Worm (Caenorhabditis elegans): ENCODE measurements around the gene try-9.

The try-9 gene

ce11 chrII:4405358-4405757 lies 37.3 kb downstream of the try-9 start, which contains the start of gene ZK430.5 (continued):
- TF ChIP-seq F52B5.7 (tag; optimal IDR thresholded peaks at IDR 0.05) = no peak
- TF ChIP-seq nhr-27 (tag; optimal IDR thresholded peaks at IDR 0.05) = no peak
- TF ChIP-seq F49E8.2 (tag; optimal IDR thresholded peaks at IDR 0.05; ENCODE audit: insufficient read depth) = no peak

- no peak for TF ChIP-seq ztf-6 (GFP tag; IDR thresholded peaks at IDR 0.05)
- TF ChIP-seq nfyb-1 (GFP tag; IDR thresholded peaks at IDR 0.05) = peak; percentile 63; the same call in 1 of the 2 replicates
Observed at ce11 chrII:4409650-4410049, 41.6 kb downstream of the try-9 start.

- TF ChIP-seq die-1 (tag; optimal IDR thresholded peaks at IDR 0.05) (no peak), lin-26 (GFP tag; IDR thresholded peaks at IDR 0.05) (no peak), sdz-38 (tag; optimal IDR thresholded peaks at IDR 0.05) (no peak), chd-7 (tag; optimal IDR thresholded peaks at IDR 0.05) (no peak), attf-5 (GFP tag; optimal IDR thresholded peaks at IDR 0.05) (no peak), C06A6.2 (GFP tag; conservative IDR thresholded peaks at IDR 0.05) (no peak), egl-18 (GFP tag; IDR thresholded peaks at IDR 0.05) (no peak), akir-1 (GFP tag; optimal IDR thresholded peaks at IDR 0.05) (no peak), Y95B8A.8 (GFP tag; IDR thresholded peaks at IDR 0.05) (no peak), snpc-3.4 (tag; optimal IDR thresholded peaks at IDR 0.05) (no peak), efl-1 (GFP tag; optimal IDR thresholded peaks at IDR 0.05) (no peak), him-1 (tag; optimal IDR thresholded peaks at IDR 0.05) (no peak), pbrm-1 (GFP tag; IDR thresholded peaks at IDR 0.05) (no peak), lsy-27 (tag; optimal IDR thresholded peaks at IDR 0.05; ENCODE audit: borderline replicate concordance, insufficient read depth) (no peak), dox-1 (GFP tag; IDR thresholded peaks at IDR 0.05) (no peak), somi-1 (GFP tag; optimal IDR thresholded peaks at IDR 0.05) (no peak), F33H1.4 (GFP tag; IDR thresholded peaks at IDR 0.05) (no peak), tbx-9 (tag; optimal IDR thresholded peaks at IDR 0.05; ENCODE audit: borderline replicate concordance) (no peak), F49E8.2 (tag; optimal IDR thresholded peaks at IDR 0.05; ENCODE audit: insufficient read depth) (no peak), nfya-1 (tag; optimal IDR thresholded peaks at IDR 0.05; ENCODE audit: borderline replicate concordance, insufficient read depth) (no peak)
Observed at ce11 chrII:4417333-4417732, 49.3 kb downstream of the try-9 start, which contains the start of gene sod-5. Gene sod-5, plus strand, starts transcription at chrII:4417633.

All from whole organism, young adult.